Fruit fly (Drosophila melanogaster) S2 (cell line): ENCODE measurements around the gene FarO.

ENCODE experiments used
- CG8478 ChIP-seq: fragments of >200 bp; optimal IDR thresholded peaks from 2 replicates; lab custom pipeline; 2018
- CTCF ChIP-seq, 2 experiments: fragments of >200 bp; optimal IDR thresholded peaks; 2 replicates each; lab custom pipeline; 2018

Gene FarO

dm6 chrX:2180750-2181261 lies 22.9 kb downstream of the FarO start, which contains the start of gene pn:
Gene pn (plus strand): TSS chrX:2181211.
- TF ChIP-seq CTCF (optimal IDR thresholded peaks at IDR 0.05; lab: Kevin White, UChicago) (no peak), CG8478 (lab: Kevin White, UChicago) (no peak)

- TF ChIP-seq CG8478 (lab: Kevin White, UChicago): no peak
- TF ChIP-seq CTCF (optimal IDR thresholded peaks at IDR 0.05; lab: Kevin White, UChicago): no peak
Observed at dm6 chrX:2178802-2179201, 24.9 kb downstream of the FarO start, which contains the start of gene Cyp4ae1. Gene Cyp4ae1 (plus strand): TSS chrX:2179007.

- no peak for TF ChIP-seq CTCF (optimal IDR thresholded peaks at IDR 0.05; lab: Kevin White, UChicago)
Observed at dm6 chrX:2175956-2176469, 27.7 kb downstream of the FarO start, which contains the start of gene Cyp4d2. Gene Cyp4d2 (plus strand): TSS chrX:2176006.

dm6 chrX:2175265-2175795 lies 28.3 kb downstream of the FarO start, which contains the start of gene Cyp4d14:
Gene Cyp4d14 (minus strand): TSS chrX:2175315.
- TF ChIP-seq CTCF (optimal IDR thresholded peaks at IDR 0.05; lab: Kevin White, UChicago) (no peak), CG8478 (lab: Kevin White, UChicago) (no peak)

dm6 chrX:2172420-2172827 lies 31.2 kb downstream of the FarO start, which contains the start of gene ND-B14.5A:
Gene ND-B14.5A (plus strand): TSS chrX:2172526.
- TF ChIP-seq CTCF (optimal IDR thresholded peaks at IDR 0.05; lab: Kevin White, UChicago) (no peak), CG8478 (lab: Kevin White, UChicago) (no peak)

- no peak for TF ChIP-seq CTCF (optimal IDR thresholded peaks at IDR 0.05; lab: Kevin White, UChicago)
- TF ChIP-seq CG8478 (lab: Kevin White, UChicago): no peak
Observed at dm6 chrX:2170424-2170823, 33.2 kb downstream of the FarO start.

dm6 chrX:2168485-2169199 lies 35.0 kb downstream of the FarO start:
- no peak for TF ChIP-seq CG8478 (lab: Kevin White, UChicago)
- no peak for TF ChIP-seq CTCF (optimal IDR thresholded peaks at IDR 0.05; lab: Kevin White, UChicago)

- TF ChIP-seq CTCF (optimal IDR thresholded peaks at IDR 0.05; lab: Kevin White, UChicago): no peak
Observed at dm6 chrX:2166129-2166528, 37.5 kb downstream of the FarO start.

dm6 chrX:2165394-2165793 lies 38.3 kb downstream of the FarO start:
- TF ChIP-seq CG8478 (lab: Kevin White, UChicago): no peak
- no peak for TF ChIP-seq CTCF (optimal IDR thresholded peaks at IDR 0.05; lab: Kevin White, UChicago)

- TF ChIP-seq CG8478 (lab: Kevin White, UChicago) (no peak), CTCF (optimal IDR thresholded peaks at IDR 0.05; lab: Kevin White, UChicago) (no peak)
Observed at dm6 chrX:2163358-2163757, 40.3 kb downstream of the FarO start.

dm6 chrX:2162130-2162907 lies 41.3 kb downstream of the FarO start, which contains the start of the genes Cyp4d1 and CG3630:
Gene Cyp4d1 (minus strand): TSS chrX:2162180.
Gene CG3630 (plus strand): TSS chrX:2162196.
- no peak for TF ChIP-seq CTCF (optimal IDR thresholded peaks at IDR 0.05; lab: Kevin White, UChicago)
- no peak for TF ChIP-seq CG8478 (lab: Kevin White, UChicago)

- TF ChIP-seq CTCF (optimal IDR thresholded peaks at IDR 0.05; lab: Kevin White, UChicago): no peak
- no peak for TF ChIP-seq CG8478 (lab: Kevin White, UChicago)
Observed at dm6 chrX:2161020-2161419, 42.6 kb downstream of the FarO start.

dm6 chrX:2158668-2159163 lies 45.0 kb downstream of the FarO start, which contains the start of gene wapl:
Gene wapl (minus strand): TSS chrX:2158983.
- TF ChIP-seq CTCF (optimal IDR thresholded peaks at IDR 0.05; lab: Kevin White, UChicago) (peak; percentile 2 to 35), CG8478 (lab: Kevin White, UChicago) (no peak)

dm6 chrX:2157929-2158610 lies 45.6 kb downstream of the FarO start:
- TF ChIP-seq CTCF (optimal IDR thresholded peaks at IDR 0.05; lab: Kevin White, UChicago) (no peak), CG8478 (lab: Kevin White, UChicago) (peak; percentile 49)
